Fruit fly (Drosophila melanogaster) whole organism, wandering third instar larva: ENCODE data around the gene Tektin-C.

Experiments
- CG32264 ChIP-seq: fragments of 200-800 bp; sonication (Bioruptor generic); optimal IDR thresholded peaks from 2 replicates; lab custom pipeline; 2016; ENCODE audit warnings: missing biosample characterization, missing genetic modification characterization
- CG9705 ChIP-seq: fragments of 200-800 bp; sonication (Bioruptor generic); optimal IDR thresholded peaks from 2 replicates; lab custom pipeline; 2018; ENCODE audit warnings: missing biosample characterization, mild to moderate bottlenecking, missing genetic modification characterization
- Dif ChIP-seq: fragments of 200-275, 200-300 bp; sonication (Bioruptor generic); optimal IDR thresholded peaks from 2 replicates; lab custom pipeline; 2018; ENCODE audit warnings: missing biosample characterization, missing genetic modification characterization; ENCODE audit not compliant: partially characterized antibody
- Hnf4 ChIP-seq: fragments of 200-800 bp; sonication (Bioruptor generic); optimal IDR thresholded peaks from 2 replicates; lab custom pipeline; 2016; ENCODE audit warnings: missing biosample characterization, mild to moderate bottlenecking, missing genetic modification characterization
- Hr78 ChIP-seq: fragments of >200 bp; optimal IDR thresholded peaks from 2 replicates; lab custom pipeline; 2017; ENCODE audit warnings: missing biosample characterization, missing genetic modification characterization
- Hr83 ChIP-seq: fragments of 200-300 bp; sonication (Bioruptor generic); optimal IDR thresholded peaks from 2 replicates; lab custom pipeline; 2016; ENCODE audit warnings: missing biosample characterization, mild to moderate bottlenecking, missing genetic modification characterization, moderate library complexity; ENCODE audit not compliant: poor library complexity, severe bottlenecking
- Mio ChIP-seq: sonication (Bioruptor generic); optimal IDR thresholded peaks from 2 replicates; lab custom pipeline; 2016; ENCODE audit warnings: missing biosample characterization, missing genetic modification characterization
- Myc ChIP-seq: fragments of >200 bp; optimal IDR thresholded peaks from 2 replicates; lab custom pipeline; 2017
- N ChIP-seq: fragments of >200 bp; optimal IDR thresholded peaks from 2 replicates; lab custom pipeline; 2018; ENCODE audit warnings: missing biosample characterization, missing external identifiers, missing genetic modification characterization
- OdsH ChIP-seq: fragments of 200-800 bp; sonication (Bioruptor generic); optimal IDR thresholded peaks from 2 replicates; lab custom pipeline; 2016; ENCODE audit warnings: missing biosample characterization, mild to moderate bottlenecking, missing genetic modification characterization
- Rel ChIP-seq, 2 experiments: fragments of 200-800 bp; sonication (Bioruptor generic) in 1 of 2; optimal IDR thresholded peaks; 2 replicates in 1 of 2; 3 replicates in 1 of 2; lab custom pipeline; 2016 to 2019; ENCODE audit warnings: mild to moderate bottlenecking in 2 of 2, missing biosample characterization in 2 of 2, missing genetic modification characterization in 2 of 2, moderate library complexity in 1 of 2
- Sp1 ChIP-seq: fragments of 200-800 bp; sonication (Bioruptor generic); optimal IDR thresholded peaks from 3 replicates; lab custom pipeline; 2019; ENCODE audit warnings: missing biosample characterization, mild to moderate bottlenecking, missing genetic modification characterization, moderate library complexity
- dl ChIP-seq, 2 experiments: fragments of 175-275, 200-275 bp in 1 of 2; fragments of 200-275 bp in 1 of 2; sonication (Bioruptor generic); optimal IDR thresholded peaks; lab custom pipeline; 2018; ENCODE audit warnings: mild to moderate bottlenecking in 2 of 2, missing biosample characterization in 2 of 2, missing genetic modification characterization in 2 of 2, moderate library complexity in 2 of 2; ENCODE audit not compliant: partially characterized antibody in 2 of 2, insufficient read depth in 1 of 2
- dmrt93B ChIP-seq: fragments of 200-800 bp; sonication (Bioruptor generic); optimal IDR thresholded peaks from 2 replicates; lab custom pipeline; 2018; ENCODE audit warnings: missing biosample characterization, mild to moderate bottlenecking, missing genetic modification characterization
- ey ChIP-seq: fragments of 200-800 bp; sonication (Bioruptor generic); optimal IDR thresholded peaks from 2 replicates; lab custom pipeline; 2016; ENCODE audit warnings: missing biosample characterization, missing genetic modification characterization
- foxo ChIP-seq, 2 experiments: fragments of 200-800 bp; sonication (Bioruptor generic); optimal IDR thresholded peaks; 2 replicates in 1 of 2; 3 replicates in 1 of 2; lab custom pipeline; 2016 to 2017; ENCODE audit warnings: missing biosample characterization in 2 of 2, missing genetic modification characterization in 2 of 2
- fru ChIP-seq: fragments of 200-800 bp; sonication (Bioruptor generic); optimal IDR thresholded peaks from 3 replicates; lab custom pipeline; 2016; ENCODE audit warnings: missing biosample characterization, mild to moderate bottlenecking, missing genetic modification characterization
- jim ChIP-seq: fragments of 175-275, 200-325 bp; sonication (Bioruptor generic); optimal IDR thresholded peaks from 2 replicates; lab custom pipeline; 2016; ENCODE audit warnings: missing biosample characterization, mild to moderate bottlenecking, missing genetic modification characterization
- lola ChIP-seq: fragments of >200 bp; optimal IDR thresholded peaks from 2 replicates; lab custom pipeline; 2017; ENCODE audit warnings: missing biosample characterization, missing genetic modification characterization
- pan ChIP-seq: fragments of >200 bp; optimal IDR thresholded peaks from 2 replicates; lab custom pipeline; 2017
- psq ChIP-seq: fragments of 200-800 bp; sonication (Bioruptor generic); optimal IDR thresholded peaks from 3 replicates; lab custom pipeline; 2017; ENCODE audit warnings: missing biosample characterization, mild to moderate bottlenecking, missing genetic modification characterization, moderate library complexity
- rgr ChIP-seq: fragments of 200-800 bp; sonication (Bioruptor generic); optimal IDR thresholded peaks from 3 replicates; lab custom pipeline; 2016; ENCODE audit warnings: missing biosample characterization, mild to moderate bottlenecking, missing genetic modification characterization
- sv ChIP-seq: fragments of 200-800 bp; sonication (Bioruptor generic); optimal IDR thresholded peaks from 3 replicates; lab custom pipeline; 2016; ENCODE audit warnings: missing biosample characterization, missing genetic modification characterization
- tai ChIP-seq: sonication (Bioruptor generic); optimal IDR thresholded peaks from 2 replicates; lab custom pipeline; 2016; ENCODE audit warnings: missing biosample characterization, missing genetic modification characterization
- usp ChIP-seq: fragments of >200 bp; optimal IDR thresholded peaks from 2 replicates; lab custom pipeline; 2017; ENCODE audit warnings: missing biosample characterization, missing genetic modification characterization
- woc ChIP-seq: sonication (Bioruptor generic); optimal IDR thresholded peaks from 2 replicates; lab custom pipeline; 2016; ENCODE audit warnings: missing biosample characterization, mild to moderate bottlenecking, missing genetic modification characterization

The Tektin-C gene

DNA sequence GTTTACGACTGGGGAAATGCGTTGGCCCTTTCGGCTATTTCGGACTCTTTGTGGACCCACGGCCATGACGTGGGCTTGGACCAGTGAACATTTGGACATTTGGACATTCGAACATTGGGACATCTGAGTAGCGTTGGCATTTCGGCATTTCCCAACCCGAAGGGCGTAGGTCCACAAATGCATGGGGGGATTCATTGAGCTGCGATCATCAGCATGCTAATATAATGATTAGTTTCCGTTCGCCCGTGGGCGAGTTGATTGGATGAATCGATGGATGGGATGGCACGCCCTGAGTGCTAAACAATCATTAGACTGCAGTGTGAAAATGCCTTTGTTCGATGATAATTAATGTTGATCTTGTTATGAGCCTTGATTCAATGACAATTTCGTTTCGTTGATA is 8.9 kb downstream of the Tektin-C start:
- TF ChIP-seq OdsH: no peak

DNA sequence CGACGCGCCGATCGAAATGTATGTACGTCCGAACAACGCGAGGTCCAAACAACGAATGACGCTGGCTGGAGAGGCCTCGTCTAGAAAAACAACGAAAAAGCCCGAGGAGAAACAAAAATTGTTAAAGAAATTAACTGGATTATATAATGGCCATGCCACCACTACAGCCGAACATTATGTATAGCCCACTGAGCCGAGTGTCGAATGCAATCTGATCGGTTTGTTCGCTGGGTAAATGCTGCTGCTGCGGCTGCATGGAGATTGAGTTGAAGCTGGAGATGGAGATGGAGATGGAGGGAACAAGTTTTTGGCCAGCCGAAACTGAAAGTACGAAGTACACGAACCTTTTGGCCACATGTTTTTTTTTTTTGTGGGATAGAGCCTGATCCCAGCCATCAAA is 9.7 kb downstream of the Tektin-C start, which contains the start of gene Cralbp:
Gene Cralbp (minus strand): TSS at position 115 of the 400 bp plus-strand sequence.
- TF ChIP-seq fru (GFP tag; lab: Kevin White, UChicago) (no peak), woc (GFP tag; lab: Kevin White, UChicago) (no peak), dl (GFP tag; optimal IDR thresholded peaks at IDR 0.05; lab: Kevin White, UChicago; ENCODE audit: insufficient read depth in 1 of 2, partially characterized antibody in 2 of 2) (no peak), Dif (no peak), pan (no peak)

DNA sequence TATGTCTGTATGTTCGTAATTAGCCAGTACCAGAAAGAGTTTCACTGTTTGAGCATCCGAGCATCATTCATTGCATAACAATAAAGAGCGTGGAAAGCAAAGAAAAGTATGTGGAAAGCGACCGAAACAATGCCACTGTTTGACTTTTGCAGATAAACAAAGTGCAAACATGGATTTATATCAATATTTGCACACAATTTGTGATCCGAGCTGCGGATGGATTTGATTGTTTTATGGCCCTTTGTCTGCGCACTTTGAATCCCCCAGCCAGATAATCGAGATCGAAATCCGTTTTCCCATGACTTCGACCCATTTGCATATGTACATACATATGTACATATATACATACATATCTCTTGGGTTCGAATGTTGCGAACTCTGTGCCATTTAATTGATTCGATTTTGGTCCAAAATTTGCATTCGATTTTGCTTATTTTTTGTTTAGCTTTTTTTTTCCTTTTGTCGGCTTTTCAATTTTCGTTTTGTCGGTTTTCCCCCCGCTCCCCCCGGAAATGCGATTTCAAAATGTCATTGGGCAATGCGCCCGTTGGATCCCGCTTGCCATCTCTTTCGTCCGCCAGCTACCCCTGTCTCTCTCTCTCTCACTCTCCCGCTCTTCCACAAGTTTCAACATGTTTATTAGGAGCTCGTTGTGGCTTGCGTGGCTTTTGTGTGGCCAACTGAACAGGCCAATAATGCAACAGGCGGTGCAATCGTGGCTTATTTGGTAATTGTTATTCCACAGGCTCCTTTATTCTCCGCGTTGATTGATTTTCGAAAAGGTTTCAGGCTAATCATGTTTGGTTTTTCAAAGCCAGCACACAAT is 10.9 kb downstream of the Tektin-C start:
- TF ChIP-seq rgr (GFP tag; lab: Kevin White, UChicago): no peak
- TF ChIP-seq Rel (GFP tag; optimal IDR thresholded peaks at IDR 0.05; lab: Kevin White, UChicago): no peak
- peak; percentile 2 for TF ChIP-seq Rel (tag; optimal IDR thresholded peaks at IDR 0.05; lab: Kevin White, UChicago)

DNA sequence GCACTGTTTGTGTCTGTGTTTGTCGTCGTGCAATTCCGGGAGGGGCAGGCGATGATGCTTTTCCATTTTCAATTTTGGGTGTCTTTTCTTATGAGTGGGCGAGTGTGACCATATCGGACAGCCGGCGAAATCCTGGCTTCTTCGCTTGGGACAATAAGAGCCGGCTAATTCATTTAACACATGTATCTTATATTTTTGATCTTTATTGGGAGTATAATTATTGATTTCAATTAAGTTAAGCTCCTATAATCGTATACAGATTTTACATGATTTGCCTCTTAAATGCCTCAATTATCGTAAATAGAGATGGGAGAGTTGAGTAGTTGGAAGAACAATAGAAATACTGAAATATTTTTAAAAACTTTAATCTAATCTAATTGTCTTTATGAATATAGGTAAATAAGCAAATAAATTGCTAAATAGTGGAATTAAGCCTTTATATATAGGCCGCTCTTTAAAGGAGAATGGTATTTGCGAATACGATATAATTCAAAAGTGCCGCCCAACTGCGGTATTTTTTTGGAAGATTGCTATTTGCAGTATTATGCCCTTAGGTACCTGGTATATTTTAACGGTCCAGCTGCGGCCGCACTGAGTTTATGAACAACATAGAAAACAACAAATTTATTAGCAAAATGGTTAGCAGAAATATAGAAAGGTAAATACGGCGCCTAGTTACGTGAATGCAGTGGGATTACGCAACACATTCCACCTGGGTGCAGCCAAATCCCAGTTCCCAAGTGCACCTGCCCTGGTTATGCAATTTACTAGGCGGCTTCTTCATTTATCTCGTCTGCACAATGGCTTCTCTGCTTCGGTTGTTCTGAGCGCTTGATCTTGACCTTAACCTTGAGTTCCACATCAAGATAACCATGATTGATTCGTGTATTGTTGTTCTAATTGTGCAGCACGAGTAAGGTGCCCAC is 16.6 kb downstream of the Tektin-C start, which contains the start of the genes Myt1, PGRP-LD and Pmi:
Gene Myt1 (minus strand): TSS at position 116 of the 926 bp plus-strand sequence.
Gene PGRP-LD (plus strand): TSS at position 576 of the 926 bp plus-strand sequence.
Gene Pmi (plus strand): TSS at position 576 of the 926 bp plus-strand sequence.
- TF ChIP-seq Hnf4 (GFP tag; lab: Kevin White, UChicago) (no peak), ey (GFP tag; lab: Kevin White, UChicago) (peak; percentile 1), tai (no peak), dmrt93B (no peak), foxo (GFP tag; optimal IDR thresholded peaks at IDR 0.05; lab: Kevin White, UChicago) (no peak), Rel (GFP tag; optimal IDR thresholded peaks at IDR 0.05; lab: Kevin White, UChicago) (no peak), Rel (tag; optimal IDR thresholded peaks at IDR 0.05; lab: Kevin White, UChicago) (no peak), Dif (no peak), psq (peak; percentile 4), Hr83 (GFP tag; lab: Kevin White, UChicago) (no peak), Myc (lab: Kevin White, UChicago) (peak; percentile 8), sv (GFP tag; lab: Kevin White, UChicago) (no peak), CG9705 (GFP tag; lab: Kevin White, UChicago) (no peak), pan (no peak), Mio (no peak), Sp1 (no peak), lola (GFP tag; lab: Kevin White, UChicago) (no peak)

DNA sequence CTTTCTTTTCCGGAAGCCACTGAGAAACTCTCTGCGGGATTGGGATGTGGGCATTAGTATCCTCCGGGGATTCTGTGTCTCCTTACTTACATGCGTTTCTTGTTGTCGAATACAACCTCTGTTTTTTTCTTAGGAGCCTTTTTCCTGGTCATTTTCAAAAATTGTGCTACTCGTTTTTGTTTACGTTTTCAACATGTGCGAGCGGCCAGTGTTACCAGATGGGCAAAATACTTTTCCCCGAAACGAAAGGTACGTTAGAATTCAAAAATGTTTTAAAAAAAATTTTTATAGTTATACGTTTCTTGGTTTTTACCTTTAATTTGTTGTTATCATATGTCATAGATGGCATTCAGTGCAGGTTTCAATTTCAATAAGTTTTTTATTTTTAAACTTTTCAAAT is 19.2 kb downstream of the Tektin-C start, which contains the start of gene vito:
Gene vito (minus strand): TSS at position 220 of the 400 bp plus-strand sequence.
- TF ChIP-seq dmrt93B (no peak), dl (GFP tag; optimal IDR thresholded peaks at IDR 0.05; lab: Kevin White, UChicago; ENCODE audit: insufficient read depth in 1 of 2, partially characterized antibody in 2 of 2) (no peak), Hr78 (GFP tag; lab: Kevin White, UChicago) (no peak), CG32264 (no peak), N (GFP tag; lab: Kevin White, UChicago) (no peak), ey (GFP tag; lab: Kevin White, UChicago) (no peak), fru (GFP tag; lab: Kevin White, UChicago) (no peak), rgr (GFP tag; lab: Kevin White, UChicago) (no peak), psq (no peak), tai (no peak), woc (GFP tag; lab: Kevin White, UChicago) (no peak), CG9705 (GFP tag; lab: Kevin White, UChicago) (no peak), Rel (GFP tag; optimal IDR thresholded peaks at IDR 0.05; lab: Kevin White, UChicago) (no peak), Rel (tag; optimal IDR thresholded peaks at IDR 0.05; lab: Kevin White, UChicago) (no peak), jim (GFP tag; lab: Kevin White, UChicago) (no peak), usp (GFP tag; lab: Kevin White, UChicago) (no peak)
- TF ChIP-seq, all 38 proteins: peak for 0
